Worm (Caenorhabditis elegans) whole organism, young adult: ENCODE measurements around the gene srab-3.

Experiments used
- B0336.3 ChIP-seq: fragments of 200-800 bp; sonication (Bioruptor generic); IDR thresholded peaks from 2 replicates; pipeline ENCODE4 v1.3.6; 2022; ENCODE audit warnings: missing genetic modification characterization, missing compliant biosample characterization
- C06A6.2 ChIP-seq: fragments of 200-800 bp; sonication (Bioruptor generic); conservative IDR thresholded peaks from 2 replicates; pipeline ENCODE4 v1.3.6; 2022; ENCODE audit warnings: missing genetic modification characterization, missing compliant biosample characterization
- C17E4.6 ChIP-seq: fragments of 200-800 bp; sonication (Bioruptor generic); IDR thresholded peaks from 2 replicates; pipeline ENCODE4 v1.3.6; 2022; ENCODE audit warnings: missing genetic modification reagents, missing genetic modification characterization, missing compliant biosample characterization
- D2030.7 ChIP-seq: fragments of 200-800 bp; sonication (Bioruptor generic); IDR thresholded peaks from 2 replicates; pipeline ENCODE4 v1.3.6; 2022; ENCODE audit warnings: missing genetic modification reagents, missing genetic modification characterization, missing compliant biosample characterization
- F33H1.4 ChIP-seq: fragments of 200-800 bp; sonication (Bioruptor generic); IDR thresholded peaks from 2 replicates; pipeline ENCODE4 v1.3.6; 2022; ENCODE audit warnings: missing genetic modification reagents, missing genetic modification characterization, missing compliant biosample characterization
- F39B2.1 ChIP-seq: fragments of 200-800 bp; sonication (Bioruptor generic); IDR thresholded peaks from 2 replicates; pipeline ENCODE4 v1.3.6; 2022; ENCODE audit warnings: missing genetic modification reagents, missing genetic modification characterization, missing compliant biosample characterization
- F49E8.2 ChIP-seq: sonication (generic microtip); optimal IDR thresholded peaks from 3 replicates; lab custom pipeline; 2017; ENCODE audit warnings: missing genetic modification characterization, mild to moderate bottlenecking, missing compliant biosample characterization, antibody characterized with exemption, moderate library complexity; ENCODE audit not compliant: insufficient read depth
- F57A8.1 ChIP-seq: fragments of 200-800 bp; sonication (Bioruptor generic); optimal IDR thresholded peaks from 2 replicates; lab custom pipeline; 2018; ENCODE audit warnings: mild to moderate bottlenecking, missing genetic modification characterization, moderate library complexity, missing compliant biosample characterization
- K11D2.4 ChIP-seq: fragments of 200-800 bp; sonication (Bioruptor generic); IDR thresholded peaks from 2 replicates; pipeline ENCODE4 v1.3.6; 2022; ENCODE audit warnings: missing genetic modification reagents, missing genetic modification characterization, missing compliant biosample characterization
- K12H6.12 ChIP-seq: fragments of 200-800 bp; sonication (Bioruptor generic); optimal IDR thresholded peaks from 2 replicates; lab custom pipeline; 2018; ENCODE audit warnings: mild to moderate bottlenecking, missing genetic modification characterization, missing compliant biosample characterization
- Y67H2A.10 ChIP-seq: fragments of 200-800 bp; sonication (Bioruptor generic); conservative IDR thresholded peaks from 2 replicates; pipeline ENCODE4 v1.3.6; 2022; ENCODE audit warnings: missing genetic modification reagents, missing genetic modification characterization, missing compliant biosample characterization
- Y79H2A.3 ChIP-seq: fragments of 200-800 bp; sonication (Bioruptor generic); conservative IDR thresholded peaks from 2 replicates; pipeline ENCODE4 v1.3.6; 2022; ENCODE audit warnings: missing genetic modification reagents, missing genetic modification characterization, missing compliant biosample characterization
- akir-1 ChIP-seq: fragments of 200-800 bp; sonication (Bioruptor generic); optimal IDR thresholded peaks from 2 replicates; lab custom pipeline; 2018; ENCODE audit warnings: mild to moderate bottlenecking, missing genetic modification characterization, moderate library complexity, missing compliant biosample characterization
- atf-7 ChIP-seq: sonication (generic microtip); optimal IDR thresholded peaks from 2 replicates; lab custom pipeline; 2017; ENCODE audit warnings: mild to moderate bottlenecking, missing genetic modification characterization, missing compliant biosample characterization
- bed-1 ChIP-seq: fragments of 200-800 bp; sonication (Bioruptor generic); IDR thresholded peaks from 2 replicates; pipeline ENCODE4 v1.3.6; 2022; ENCODE audit warnings: missing genetic modification reagents, missing genetic modification characterization, missing compliant biosample characterization
- cebp-1 ChIP-seq, 2 experiments: fragments of 200-800 bp in 1 of 2; sonication (Bioruptor generic) in 1 of 2; sonication (generic microtip) in 1 of 2; IDR thresholded peaks in 1 of 2; optimal IDR thresholded peaks in 1 of 2; 2 replicates each; pipeline versions ENCODE4 v1.3.6 to Lab custom; 2017 to 2022; ENCODE audit warnings: missing compliant biosample characterization in 2 of 2, missing genetic modification characterization in 2 of 2, mild to moderate bottlenecking in 1 of 2, missing genetic modification reagents in 1 of 2, moderate library complexity in 1 of 2
- ceh-79 ChIP-seq: sonication (generic microtip); optimal IDR thresholded peaks from 2 replicates; lab custom pipeline; 2017; ENCODE audit warnings: mild to moderate bottlenecking, missing genetic modification characterization, missing compliant biosample characterization
- dox-1 ChIP-seq: fragments of 200-800 bp; sonication (Bioruptor generic); IDR thresholded peaks from 2 replicates; pipeline ENCODE4 v1.3.6; 2022; ENCODE audit warnings: missing genetic modification reagents, missing genetic modification characterization, missing compliant biosample characterization
- dpff-1 ChIP-seq: sonication (generic microtip); optimal IDR thresholded peaks from 2 replicates; lab custom pipeline; 2017; ENCODE audit warnings: mild to moderate bottlenecking, missing genetic modification characterization, missing compliant biosample characterization
- dpl-1 ChIP-seq: fragments of 150-350 bp; optimal IDR thresholded peaks from 2 replicates; lab custom pipeline; 2014; ENCODE audit warnings: missing biosample characterization, missing genetic modification reagents, missing genetic modification characterization
- efl-1 ChIP-seq: fragments of 150-350 bp; optimal IDR thresholded peaks from 2 replicates; lab custom pipeline; 2014; ENCODE audit warnings: missing biosample characterization, missing genetic modification reagents, missing genetic modification characterization
- egl-18 ChIP-seq: fragments of 200-800 bp; sonication (Bioruptor generic); IDR thresholded peaks from 2 replicates; pipeline ENCODE4 v1.3.6; 2022; ENCODE audit warnings: missing genetic modification reagents, missing genetic modification characterization, missing compliant biosample characterization
- egl-44 ChIP-seq: fragments of 200-800 bp; sonication (Bioruptor generic); IDR thresholded peaks from 2 replicates; pipeline ENCODE4 v1.3.6; 2022; ENCODE audit warnings: missing genetic modification reagents, missing genetic modification characterization, missing compliant biosample characterization
- him-1 ChIP-seq: sonication (generic microtip); optimal IDR thresholded peaks from 2 replicates; lab custom pipeline; 2016; ENCODE audit warnings: missing genotype, missing genetic modification reagents, missing genetic modification characterization, missing compliant biosample characterization
- hmg-20 ChIP-seq: fragments of 200-800 bp; sonication (Bioruptor generic); IDR thresholded peaks from 2 replicates; pipeline ENCODE4 v1.3.6; 2022; ENCODE audit warnings: missing genetic modification reagents, missing genetic modification characterization, missing compliant biosample characterization
- hrde-1 ChIP-seq: sonication (generic microtip); optimal IDR thresholded peaks from 2 replicates; lab custom pipeline; 2016; ENCODE audit warnings: missing genetic modification characterization, mild to moderate bottlenecking, missing compliant biosample characterization, moderate library complexity, missing genotype, missing genetic modification reagents, borderline replicate concordance
- let-526 ChIP-seq: fragments of 200-800 bp; sonication (Bioruptor generic); IDR thresholded peaks from 2 replicates; pipeline ENCODE4 v1.3.6; 2022; ENCODE audit warnings: missing genetic modification reagents, missing genetic modification characterization, missing compliant biosample characterization
- lir-1 ChIP-seq: fragments of 200-800 bp; sonication (Bioruptor generic); conservative IDR thresholded peaks from 2 replicates; pipeline ENCODE4 v1.3.6; 2022; ENCODE audit warnings: missing genetic modification reagents, missing genetic modification characterization, missing compliant biosample characterization
- lsl-1 ChIP-seq: fragments of 200-800 bp; sonication (Bioruptor generic); optimal IDR thresholded peaks from 2 replicates; lab custom pipeline; 2018; ENCODE audit warnings: mild to moderate bottlenecking, missing genetic modification characterization, moderate library complexity, missing compliant biosample characterization
- mcd-1 ChIP-seq: fragments of 200-800 bp; sonication (Bioruptor generic); IDR thresholded peaks from 2 replicates; pipeline ENCODE4 v1.3.6; 2022; ENCODE audit warnings: missing genetic modification reagents, missing genetic modification characterization, missing compliant biosample characterization
- mel-28 ChIP-seq: sonication (generic microtip); optimal IDR thresholded peaks from 2 replicates; lab custom pipeline; 2016; ENCODE audit warnings: borderline replicate concordance, mild to moderate bottlenecking, missing genetic modification characterization, missing compliant biosample characterization
- mxl-1 ChIP-seq: sonication (generic microtip); optimal IDR thresholded peaks from 2 replicates; lab custom pipeline; 2016; ENCODE audit warnings: missing genetic modification characterization, missing compliant biosample characterization
- nfyb-1 ChIP-seq: fragments of 200-800 bp; sonication (Bioruptor generic); IDR thresholded peaks from 2 replicates; pipeline ENCODE4 v1.3.6; 2022; ENCODE audit warnings: missing genetic modification reagents, missing genetic modification characterization, missing compliant biosample characterization
- nhr-120 ChIP-seq: fragments of 200-800 bp; sonication (Bioruptor generic); IDR thresholded peaks from 2 replicates; pipeline ENCODE4 v1.3.6; 2022; ENCODE audit warnings: missing genetic modification characterization, missing compliant biosample characterization
- nhr-179 ChIP-seq: sonication (generic microtip); optimal IDR thresholded peaks from 2 replicates; lab custom pipeline; 2016; ENCODE audit warnings: mild to moderate bottlenecking, missing genetic modification characterization, missing compliant biosample characterization
- nhr-80 ChIP-seq: sonication (generic microtip); optimal IDR thresholded peaks from 2 replicates; lab custom pipeline; 2016; ENCODE audit warnings: missing genetic modification characterization, missing compliant biosample characterization
- rpc-1 ChIP-seq, 2 experiments: fragments of 150-350 bp in 1 of 2; sonication (generic microtip) in 1 of 2; optimal IDR thresholded peaks; 2 replicates each; lab custom pipeline; 2014 to 2018; ENCODE audit warnings: missing biosample characterization in 1 of 2, missing genetic modification characterization in 1 of 2, missing genetic modification reagents in 1 of 2, missing genotype in 1 of 2
- sea-2 ChIP-seq: fragments of 200-800 bp; sonication (Bioruptor generic); IDR thresholded peaks from 2 replicates; pipeline ENCODE4 v1.3.6; 2022; ENCODE audit warnings: missing genetic modification characterization, missing compliant biosample characterization
- snpc-4 ChIP-seq, 5 experiments: fragments of 150-350 bp in 1 of 5; sonication (generic microtip) in 4 of 5; optimal IDR thresholded peaks; 2 replicates each; lab custom pipeline; 2014 to 2018; ENCODE audit warnings: missing genetic modification characterization in 5 of 5, missing biosample characterization in 3 of 5, antibody characterized with exemption in 2 of 5, mild to moderate bottlenecking in 2 of 5, missing compliant biosample characterization in 2 of 5, missing genotype in 2 of 5, moderate library complexity in 2 of 5, missing genetic modification reagents in 1 of 5

The srab-3 gene

DNA sequence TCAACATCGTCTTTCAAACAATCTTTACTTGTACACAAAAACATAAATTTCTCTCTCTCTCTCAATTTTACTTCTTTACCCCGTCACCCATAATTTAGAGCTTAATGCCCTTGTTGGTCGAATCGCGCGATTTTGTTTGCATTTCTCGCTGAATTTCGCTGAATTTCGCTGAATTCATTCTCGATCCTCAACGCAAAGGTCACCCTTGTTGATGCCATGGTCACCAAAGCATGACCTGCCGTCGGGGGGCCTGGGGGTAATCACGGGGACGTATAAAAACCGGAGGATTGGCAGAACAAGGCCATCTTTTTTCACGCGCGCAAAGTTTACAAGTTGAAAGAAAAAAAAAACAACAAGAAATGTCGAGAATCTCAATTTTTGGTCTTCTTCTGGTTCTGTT is 22.3 kb upstream of the srab-3 start, which contains the start of gene F14F9.8:
Gene F14F9.8 (plus strand): TSS at position 301 of the 400 bp plus-strand sequence.
- TF ChIP-seq egl-18 (no peak), hrde-1 (tag; lab: Kevin White, UChicago) (no peak), efl-1 (GFP tag; lab: Kevin White, UChicago) (no peak), F49E8.2 (tag; lab: Kevin White, UChicago) (no peak), nhr-120 (no peak), hmg-20 (GFP tag; lab: Robert Waterston, UW) (no peak), nhr-179 (tag; lab: Kevin White, UChicago) (no peak), him-1 (no peak), mxl-1 (tag; lab: Kevin White, UChicago) (no peak), atf-7 (tag; lab: Kevin White, UChicago) (no peak), lir-1 (GFP tag; lab: Robert Waterston, UW) (no peak), rpc-1 (optimal IDR thresholded peaks at IDR 0.05; lab: Kevin White, UChicago) (no peak), rpc-1 (tag; optimal IDR thresholded peaks at IDR 0.05; lab: Kevin White, UChicago) (no peak), ceh-79 (tag; lab: Kevin White, UChicago) (no peak)

DNA sequence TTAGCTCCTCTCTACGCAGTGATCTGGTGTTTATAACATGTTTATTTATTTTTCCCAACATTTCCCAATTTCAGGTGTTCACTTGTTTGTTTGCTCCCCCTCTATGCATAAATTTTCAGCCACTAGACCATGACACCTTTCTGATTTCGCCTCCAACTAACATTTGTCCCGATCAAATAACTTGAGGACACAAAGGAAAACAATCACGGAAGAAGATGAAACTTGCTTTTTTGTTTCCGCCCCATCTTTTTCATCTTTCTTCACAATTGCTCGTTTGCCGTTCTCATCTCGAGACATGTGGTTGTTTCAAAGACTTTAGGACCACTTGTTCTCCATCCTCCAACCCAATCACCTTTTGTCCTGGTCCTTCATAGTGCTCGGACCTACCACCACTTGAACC is 19.1 kb upstream of the srab-3 start, which contains the start of gene F14F9.5:
Gene F14F9.5 (plus strand): TSS at position 301 of the 400 bp plus-strand sequence.
- TF ChIP-seq snpc-4 (GFP tag; optimal IDR thresholded peaks at IDR 0.05; lab: Kevin White, UChicago): no peak
- no peak for TF ChIP-seq snpc-4 (tag; optimal IDR thresholded peaks at IDR 0.05; lab: Kevin White, UChicago)
- no peak for TF ChIP-seq sea-2 (GFP tag; lab: Robert Waterston, UW)
- TF ChIP-seq hrde-1 (tag; lab: Kevin White, UChicago): no peak
- TF ChIP-seq akir-1 (GFP tag; lab: Kevin White, UChicago): no peak
- TF ChIP-seq C17E4.6: no peak
- TF ChIP-seq F57A8.1: no peak
- TF ChIP-seq D2030.7 (GFP tag; lab: Robert Waterston, UW): no peak
- TF ChIP-seq let-526 (GFP tag; lab: Robert Waterston, UW): no peak
- TF ChIP-seq lsl-1: no peak
- TF ChIP-seq nfyb-1: no peak
- no peak for TF ChIP-seq egl-44
- no peak for TF ChIP-seq dpl-1 (GFP tag; lab: Kevin White, UChicago)
- no peak for TF ChIP-seq C06A6.2 (GFP tag; lab: Robert Waterston, UW)
- TF ChIP-seq dox-1 (GFP tag; lab: Robert Waterston, UW): no peak
- no peak for TF ChIP-seq cebp-1 (GFP tag; IDR thresholded peaks at IDR 0.05; lab: Robert Waterston, UW)
- no peak for TF ChIP-seq cebp-1 (tag; optimal IDR thresholded peaks at IDR 0.05; lab: Kevin White, UChicago)
- no peak for TF ChIP-seq K11D2.4 (GFP tag; lab: Robert Waterston, UW)
- no peak for TF ChIP-seq mcd-1 (GFP tag; lab: Robert Waterston, UW)
- no peak for TF ChIP-seq dpff-1 (tag; lab: Kevin White, UChicago)
- TF ChIP-seq F39B2.1: no peak

DNA sequence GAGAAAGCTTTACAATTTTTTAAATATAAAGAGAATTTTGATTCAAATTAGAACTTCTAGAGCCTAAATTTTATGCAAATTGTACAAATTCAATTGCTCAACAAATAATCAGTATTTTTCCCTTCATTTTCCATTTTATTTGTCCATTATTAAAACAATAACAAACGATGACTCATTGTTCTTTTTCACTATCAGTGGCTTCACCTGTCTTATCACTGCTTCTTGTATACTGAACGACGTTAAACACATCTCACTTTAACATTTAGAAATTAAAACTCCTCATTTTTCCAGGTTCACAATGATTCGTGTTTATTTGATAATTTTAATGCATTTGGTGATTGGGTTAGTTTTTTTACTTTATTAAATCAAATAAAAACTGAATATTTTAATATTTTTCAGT is 12.0 kb upstream of the srab-3 start, which contains the start of gene sid-1:
Gene sid-1 (plus strand): TSS at position 292 of the 400 bp plus-strand sequence.
- TF ChIP-seq nhr-80 (tag; lab: Kevin White, UChicago): peak; percentile 24
- no peak for TF ChIP-seq lir-1 (GFP tag; lab: Robert Waterston, UW)

DNA sequence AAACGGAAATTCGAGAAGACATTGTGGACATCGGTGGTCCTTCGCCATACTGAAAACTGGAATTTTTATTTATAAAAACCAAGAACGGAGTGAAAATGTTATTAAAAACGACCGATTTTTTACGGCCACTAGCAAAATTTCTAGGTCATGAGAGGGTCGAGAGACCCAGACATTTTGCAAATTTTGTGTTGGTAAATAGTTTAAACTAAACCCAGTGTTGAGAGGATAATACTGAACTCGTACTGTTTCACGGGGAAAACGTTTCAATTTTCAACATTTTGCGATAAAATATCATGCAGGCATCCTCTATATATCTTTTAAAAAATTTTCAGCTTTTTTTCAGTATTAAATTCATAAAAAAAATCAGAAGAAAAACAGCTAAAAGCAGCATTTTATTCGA is 11.4 kb upstream of the srab-3 start, which contains the start of gene C04F5.9:
Gene C04F5.9 (minus strand): TSS at position 101 of the 400 bp plus-strand sequence.
- TF ChIP-seq let-526 (GFP tag; lab: Robert Waterston, UW) (no peak), mel-28 (tag; lab: Kevin White, UChicago) (no peak), F33H1.4 (GFP tag; lab: Robert Waterston, UW) (no peak), B0336.3 (no peak), Y67H2A.10 (GFP tag; lab: Robert Waterston, UW) (no peak), dpff-1 (tag; lab: Kevin White, UChicago) (no peak), K12H6.12 (no peak), lir-1 (GFP tag; lab: Robert Waterston, UW) (no peak), akir-1 (GFP tag; lab: Kevin White, UChicago) (no peak), egl-18 (no peak), bed-1 (GFP tag; lab: Robert Waterston, UW) (no peak), Y79H2A.3 (GFP tag; lab: Robert Waterston, UW) (no peak), atf-7 (tag; lab: Kevin White, UChicago) (no peak)
